Worm (Caenorhabditis elegans) whole organism, mixed stage, embryonic: Measurements from ENCODE around the gene T19H12.15.

Experiments
- bed-3 ChIP-seq: fragments of 200-800 bp; sonication (Bioruptor generic); optimal IDR thresholded peaks from 3 replicates; lab custom pipeline; 2018; ENCODE audit warnings: mild to moderate bottlenecking, missing genetic modification characterization, moderate library complexity, missing compliant biosample characterization
- ceh-39 ChIP-seq: fragments of 150-350 bp; optimal IDR thresholded peaks from 2 replicates; lab custom pipeline; 2014; ENCODE audit warnings: missing biosample characterization, missing genetic modification characterization
- elt-1 ChIP-seq: sonication (generic microtip); optimal IDR thresholded peaks from 2 replicates; lab custom pipeline; 2017; ENCODE audit warnings: missing genetic modification characterization, mild to moderate bottlenecking, missing compliant biosample characterization, antibody characterized with exemption, moderate library complexity, borderline replicate concordance; ENCODE audit not compliant: insufficient read depth
- elt-3 ChIP-seq: fragments of 150-350 bp; optimal IDR thresholded peaks from 2 replicates; lab custom pipeline; 2014; ENCODE audit warnings: missing biosample characterization, missing genetic modification characterization
- lin-13 ChIP-seq: fragments of 150-350 bp; optimal IDR thresholded peaks from 2 replicates; lab custom pipeline; 2014; ENCODE audit warnings: missing biosample characterization, missing genetic modification characterization
- mep-1 ChIP-seq: fragments of 150-350 bp; optimal IDR thresholded peaks from 2 replicates; lab custom pipeline; 2017; ENCODE audit warnings: missing biosample characterization, missing genetic modification reagents, missing genetic modification characterization, inconsistent platforms
- nhr-237 ChIP-seq: fragments of 150-350 bp; optimal IDR thresholded peaks from 2 replicates; lab custom pipeline; 2014; ENCODE audit warnings: missing biosample characterization, missing genetic modification characterization
- nhr-28 ChIP-seq: fragments of 150-350 bp; optimal IDR thresholded peaks from 2 replicates; lab custom pipeline; 2014; ENCODE audit warnings: missing biosample characterization, missing genetic modification characterization
- pha-4 ChIP-seq: fragments of 150-350 bp; optimal IDR thresholded peaks from 2 replicates; lab custom pipeline; 2018; ENCODE audit warnings: missing biosample characterization, missing genetic modification reagents, missing genetic modification characterization
- snpc-4 ChIP-seq: fragments of 150-350 bp; optimal IDR thresholded peaks from 2 replicates; lab custom pipeline; 2014; ENCODE audit warnings: missing biosample characterization, missing genetic modification characterization
- unc-62 ChIP-seq: fragments of 150-350 bp; optimal IDR thresholded peaks from 2 replicates; lab custom pipeline; 2014; ENCODE audit warnings: missing biosample characterization, missing genetic modification reagents, missing genetic modification characterization
- zip-8 ChIP-seq: fragments of 150-350 bp; optimal IDR thresholded peaks from 2 replicates; lab custom pipeline; 2014; ENCODE audit warnings: missing biosample characterization, missing genetic modification characterization
- ztf-11 ChIP-seq: fragments of 150-350 bp; optimal IDR thresholded peaks from 2 replicates; lab custom pipeline; 2014; ENCODE audit warnings: missing biosample characterization, missing genetic modification characterization

- TF ChIP-seq lin-13 (tag; lab: Kevin White, UChicago): no peak
- no peak for TF ChIP-seq ceh-39
- TF ChIP-seq zip-8: no peak
- TF ChIP-seq snpc-4 (tag; lab: Kevin White, UChicago): no peak
- TF ChIP-seq bed-3 (GFP tag; lab: Kevin White, UChicago): no peak
- TF ChIP-seq ztf-11 (tag; lab: Kevin White, UChicago): no peak
- no peak for TF ChIP-seq unc-62 (GFP tag; lab: Kevin White, UChicago)
- TF ChIP-seq elt-3 (tag; lab: Kevin White, UChicago): no peak
- TF ChIP-seq elt-1: no peak
- TF ChIP-seq pha-4 (tag; lab: Kevin White, UChicago): no peak
- no peak for TF ChIP-seq nhr-237 (tag; lab: Kevin White, UChicago)
- TF ChIP-seq mep-1: no peak
- TF ChIP-seq nhr-28: no peak
These were observed 38.0 kb downstream of the T19H12.15 start, which contains the start of gene cwp-1 for ce11 chrV:4841179-4841578.
